Comparison of ENCODE assay signal across 6 worm cellular contexts in genomic region chrIV:12420455-12420854, ce11.
TF ChIP-seq lines count a peak whose summit lies in the region.

ugt-65 (plus strand) TSS chrIV:12420683.

TF ChIP-seq in whole organism, L1 larva, 84 proteins besides CTCF, POLR2A, EP300 and RAD21:
- TF ChIP-seq fos-1 (tag; optimal IDR thresholded peaks at IDR 0.05; lab: Kevin White, UChicago) (no peak), efl-1 (optimal IDR thresholded peaks at IDR 0.05; lab: Kevin White, UChicago) (no peak), efl-1 (GFP tag; optimal IDR thresholded peaks at IDR 0.05 in 1 of 2; lab: Kevin White, UChicago) (peak in 1 of 2 experiments; percentile 90), dpl-1 (GFP tag; optimal IDR thresholded peaks at IDR 0.05; lab: Kevin White, UChicago) (no peak), lin-14 (GFP tag; optimal IDR thresholded peaks at IDR 0.05; lab: Kevin White, UChicago) (peak; percentile 38), elt-2 (tag; optimal IDR thresholded peaks at IDR 0.05; lab: Kevin White, UChicago) (peak; percentile 85), C16A3.4 (tag; optimal IDR thresholded peaks at IDR 0.05; lab: Kevin White, UChicago) (no peak)

TF ChIP-seq in whole organism, L2 larva, 48 proteins besides CTCF, POLR2A, EP300 and RAD21:
- TF ChIP-seq F13H6.1 (tag; optimal IDR thresholded peaks at IDR 0.05; lab: Kevin White, UChicago) = peak; percentile 6
- peak; percentile 86 for TF ChIP-seq sma-9 (GFP tag; optimal IDR thresholded peaks at IDR 0.05; lab: Kevin White, UChicago)
- TF ChIP-seq sma-9 (tag; optimal IDR thresholded peaks at IDR 0.05; lab: Kevin White, UChicago) = no peak
- peak; percentile 71 for TF ChIP-seq fos-1 (tag; optimal IDR thresholded peaks at IDR 0.05; lab: Kevin White, UChicago)
- TF ChIP-seq crh-2 (tag; optimal IDR thresholded peaks at IDR 0.05; lab: Kevin White, UChicago) = peak; percentile 15
- TF ChIP-seq mbf-1 (tag; optimal IDR thresholded peaks at IDR 0.05; lab: Kevin White, UChicago) = no peak
- TF ChIP-seq dmd-4 (tag; optimal IDR thresholded peaks at IDR 0.05; lab: Kevin White, UChicago) = no peak

TF ChIP-seq in whole organism, L3 larva, 47 proteins besides CTCF, POLR2A, EP300 and RAD21:
- TF ChIP-seq elt-2 (tag; optimal IDR thresholded peaks at IDR 0.05; lab: Kevin White, UChicago) (peak; percentile 93), egl-5 (tag; optimal IDR thresholded peaks at IDR 0.05; lab: Kevin White, UChicago) (no peak), pqm-1 (tag; optimal IDR thresholded peaks at IDR 0.05; lab: Kevin White, UChicago) (peak; percentile 85), pha-4 (tag; optimal IDR thresholded peaks at IDR 0.05; lab: Kevin White, UChicago) (peak; percentile 24)

TF ChIP-seq in whole organism, L4 larva, 104 proteins besides CTCF, POLR2A, EP300 and RAD21 (continues in another document):
- no peak for TF ChIP-seq lin-1 (GFP tag; IDR thresholded peaks at IDR 0.05; lab: Robert Waterston, UW)
- TF ChIP-seq lsy-2 (tag; optimal IDR thresholded peaks at IDR 0.05; lab: Kevin White, UChicago) = peak in 1 of 2 experiments; percentile 17
- TF ChIP-seq nhr-76 (tag; optimal IDR thresholded peaks at IDR 0.05; lab: Kevin White, UChicago) = no peak
- no peak for TF ChIP-seq ZK337.2 (GFP tag; IDR thresholded peaks at IDR 0.05; lab: Robert Waterston, UW)
- no peak for TF ChIP-seq daf-12 (tag; optimal IDR thresholded peaks at IDR 0.05; lab: Kevin White, UChicago)
- peak; percentile 27 for TF ChIP-seq nhr-48 (tag; optimal IDR thresholded peaks at IDR 0.05; lab: Kevin White, UChicago)
- TF ChIP-seq Y5F2A.4 (GFP tag; optimal IDR thresholded peaks at IDR 0.05; lab: Kevin White, UChicago) = no peak
- no peak for TF ChIP-seq lim-7 (GFP tag; IDR thresholded peaks at IDR 0.05; lab: Robert Waterston, UW)
- no peak for TF ChIP-seq fkh-10 (GFP tag; optimal IDR thresholded peaks at IDR 0.05; lab: Kevin White, UChicago)
- TF ChIP-seq ces-1 (GFP tag; optimal IDR thresholded peaks at IDR 0.05; lab: Kevin White, UChicago) = no peak
- no peak for TF ChIP-seq gei-8 (GFP tag; optimal IDR thresholded peaks at IDR 0.05; lab: Kevin White, UChicago)
- peak; percentile 67 for TF ChIP-seq dve-1 (tag; optimal IDR thresholded peaks at IDR 0.05; lab: Kevin White, UChicago; ENCODE audit: insufficient read depth)
- peak; percentile 76 for TF ChIP-seq pqm-1 (tag; optimal IDR thresholded peaks at IDR 0.05; lab: Kevin White, UChicago)
- no peak for TF ChIP-seq nhr-25 (tag; optimal IDR thresholded peaks at IDR 0.05; lab: Kevin White, UChicago; ENCODE audit: borderline replicate concordance, insufficient read depth)
- no peak for TF ChIP-seq rbr-2 (tag; optimal IDR thresholded peaks at IDR 0.05; lab: Kevin White, UChicago)
- TF ChIP-seq nhr-10 (tag; optimal IDR thresholded peaks at IDR 0.05; lab: Kevin White, UChicago) = no peak
- no peak for TF ChIP-seq daf-16 (GFP tag; optimal IDR thresholded peaks at IDR 0.05; lab: Kevin White, UChicago)
- peak; percentile 74 for TF ChIP-seq daf-16 (tag; optimal IDR thresholded peaks at IDR 0.05; lab: Kevin White, UChicago)
- no peak for TF ChIP-seq Y75B8A.6 (GFP tag; IDR thresholded peaks at IDR 0.05; lab: Robert Waterston, UW)
- no peak for TF ChIP-seq Y105C5A.15 (GFP tag; IDR thresholded peaks at IDR 0.05; lab: Robert Waterston, UW)
- peak; percentile 1 for TF ChIP-seq nhr-102 (tag; optimal IDR thresholded peaks at IDR 0.05; lab: Kevin White, UChicago)
- no peak for TF ChIP-seq nhr-6 (tag; optimal IDR thresholded peaks at IDR 0.05; lab: Kevin White, UChicago)
- no peak for TF ChIP-seq arid-1 (GFP tag; conservative IDR thresholded peaks at IDR 0.05; lab: Robert Waterston, UW)
- no peak for TF ChIP-seq zfp-3 (GFP tag; conservative IDR thresholded peaks at IDR 0.05; lab: Robert Waterston, UW)
- no peak for TF ChIP-seq zag-1 (tag; optimal IDR thresholded peaks at IDR 0.05; lab: Kevin White, UChicago)
- peak; percentile 54 for TF ChIP-seq dmd-6 (GFP tag; IDR thresholded peaks at IDR 0.05; lab: Robert Waterston, UW)

TF ChIP-seq in whole organism, late embryonic, 69 proteins besides CTCF, POLR2A, EP300 and RAD21:
- TF ChIP-seq C08G9.2 (tag; optimal IDR thresholded peaks at IDR 0.05; lab: Kevin White, UChicago) = no peak
- TF ChIP-seq pat-9 (tag; optimal IDR thresholded peaks at IDR 0.05; lab: Kevin White, UChicago) = no peak
- peak; percentile 86 for TF ChIP-seq elt-2 (tag; optimal IDR thresholded peaks at IDR 0.05; lab: Kevin White, UChicago)
- no peak for TF ChIP-seq ceh-30 (tag; optimal IDR thresholded peaks at IDR 0.05; lab: Kevin White, UChicago)
- TF ChIP-seq hlh-13 (GFP tag; optimal IDR thresholded peaks at IDR 0.05; lab: Kevin White, UChicago) = no peak

TF ChIP-seq in whole organism, young adult, 124 proteins besides CTCF, POLR2A, EP300 and RAD21:
- TF ChIP-seq F10E7.11 (tag; optimal IDR thresholded peaks at IDR 0.05; lab: Kevin White, UChicago) (no peak), nhr-80 (tag; optimal IDR thresholded peaks at IDR 0.05; lab: Kevin White, UChicago) (peak; percentile 61)
